Fruit fly (Drosophila melanogaster) whole organism, adult: ENCODE data around the gene CG34347.

Source experiments
- CG12768 ChIP-seq: fragments of 200-800 bp; sonication (Bioruptor generic); optimal IDR thresholded peaks from 2 replicates; lab custom pipeline; 2017; ENCODE audit warnings: missing biosample characterization, missing genetic modification characterization, mild to moderate bottlenecking, moderate library complexity, missing genetic modification reagents
- CG14711 ChIP-seq: fragments of 200-800 bp; sonication (Bioruptor generic); optimal IDR thresholded peaks from 2 replicates; lab custom pipeline; 2018; ENCODE audit warnings: missing biosample characterization, mild to moderate bottlenecking, missing genetic modification characterization, moderate library complexity
- CG5204 ChIP-seq: fragments of 200-800 bp; sonication (Bioruptor generic); optimal IDR thresholded peaks from 2 replicates; lab custom pipeline; 2016; ENCODE audit warnings: missing biosample characterization, missing genetic modification characterization
- CG7101 ChIP-seq: fragments of 200-800 bp; sonication (Bioruptor generic); optimal IDR thresholded peaks from 2 replicates; lab custom pipeline; 2018; ENCODE audit warnings: missing biosample characterization, mild to moderate bottlenecking, missing genetic modification characterization, moderate library complexity
- Crg-1 ChIP-seq: fragments of 200-800 bp; sonication (Bioruptor generic); optimal IDR thresholded peaks from 2 replicates; lab custom pipeline; 2016; ENCODE audit warnings: missing biosample characterization, missing genetic modification characterization
- Mnt ChIP-seq: fragments of 200-800 bp; sonication (Bioruptor generic); optimal IDR thresholded peaks from 2 replicates; lab custom pipeline; 2016; ENCODE audit warnings: missing biosample characterization, mild to moderate bottlenecking, missing genetic modification characterization
- kay ChIP-seq: fragments of 200-800 bp; sonication (Bioruptor generic); peaks from one replicate; lab custom pipeline; 2016; ENCODE audit warnings: missing biosample characterization, missing genetic modification characterization, borderline replicate concordance
- toe ChIP-seq: fragments of 200-800 bp; sonication (Bioruptor generic); optimal IDR thresholded peaks from 2 replicates; lab custom pipeline; 2016; ENCODE audit warnings: missing biosample characterization, missing genetic modification characterization

DNA sequence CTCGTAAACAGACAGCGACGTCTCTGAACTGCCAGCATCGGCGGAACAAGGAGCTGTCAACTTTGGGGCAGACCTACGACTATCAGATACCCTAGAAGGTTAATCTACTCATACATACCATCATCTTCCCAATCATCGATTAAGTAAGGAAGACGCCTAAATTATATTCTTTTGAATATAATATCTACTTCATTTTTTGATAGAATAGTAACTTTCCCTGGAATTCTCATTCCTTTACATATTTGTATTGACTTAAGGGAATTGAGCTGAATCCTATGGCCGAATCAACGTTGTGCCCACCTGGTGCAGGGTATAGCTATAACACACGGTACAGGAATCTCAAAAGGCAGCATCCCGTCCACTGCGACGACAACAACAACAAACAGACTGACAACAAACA lies 35.7 kb downstream of the CG34347 start:
- no peak for TF ChIP-seq kay (GFP tag; lab: Kevin White, UChicago)
- no peak for TF ChIP-seq CG14711 (tag; lab: Kevin White, UChicago)
- TF ChIP-seq CG5204 (GFP tag; lab: Kevin White, UChicago) = no peak
- no peak for TF ChIP-seq Crg-1
- no peak for TF ChIP-seq CG7101 (tag; lab: Kevin White, UChicago)
- TF ChIP-seq Mnt (GFP tag; lab: Kevin White, UChicago) = no peak
- no peak for TF ChIP-seq toe (GFP tag; lab: Kevin White, UChicago)
- no peak for TF ChIP-seq CG12768
